Worm (Caenorhabditis elegans) whole organism, L3 larva: Measurements from ENCODE around the gene egl-4.

Experiments used
- aly-2 ChIP-seq: fragments of 150-350 bp; optimal IDR thresholded peaks from 2 replicates; lab custom pipeline; 2014; ENCODE audit warnings: missing biosample characterization, missing genetic modification characterization
- nhr-77 ChIP-seq: fragments of 150-350 bp; optimal IDR thresholded peaks from 2 replicates; lab custom pipeline; 2014; ENCODE audit warnings: missing biosample characterization, missing genetic modification characterization

ce11 chrIV:1818467-1819076 lies 29.3 kb upstream of the egl-4 start:
- TF ChIP-seq aly-2 (tag; lab: Kevin White, UChicago), result no peak
- TF ChIP-seq nhr-77 (tag; lab: Kevin White, UChicago), result no peak
